Worm (Caenorhabditis elegans): ENCODE data around the gene T19H12.6.

The T19H12.6 gene

ce11 chrV:4884490-4884889 is 7.0 kb upstream of the T19H12.6 start, which contains the start of gene T19H12.12:
TSS of gene T19H12.12 (plus strand) at chrV:4884790.
- TF ChIP-seq blmp-1 (tag; optimal IDR thresholded peaks at IDR 0.05) (no peak), swsn-7 (tag; optimal IDR thresholded peaks at IDR 0.05) (no peak), nhr-85 (tag) (no peak), ama-1 (optimal IDR thresholded peaks at IDR 0.05) (no peak), ztf-11 (tag; optimal IDR thresholded peaks at IDR 0.05) (no peak), nhr-90 (tag; optimal IDR thresholded peaks at IDR 0.05; ENCODE audit: poor library complexity) (no peak), ceh-90 (tag; optimal IDR thresholded peaks at IDR 0.05) (no peak), nhr-12 (tag; optimal IDR thresholded peaks at IDR 0.05) (no peak), sox-4 (tag; optimal IDR thresholded peaks at IDR 0.05) (no peak), unc-98 (GFP tag; IDR thresholded peaks at IDR 0.05) (no peak), pax-3 (tag; optimal IDR thresholded peaks at IDR 0.05) (no peak), rnt-1 (tag; optimal IDR thresholded peaks at IDR 0.05) (no peak), ceh-8 (GFP tag; optimal IDR thresholded peaks at IDR 0.05) (no peak), unc-86 (tag; optimal IDR thresholded peaks at IDR 0.05) (no peak), xbp-1 (tag; optimal IDR thresholded peaks at IDR 0.05) (no peak), lin-13 (GFP tag; optimal IDR thresholded peaks at IDR 0.05) (no peak)

DNA sequence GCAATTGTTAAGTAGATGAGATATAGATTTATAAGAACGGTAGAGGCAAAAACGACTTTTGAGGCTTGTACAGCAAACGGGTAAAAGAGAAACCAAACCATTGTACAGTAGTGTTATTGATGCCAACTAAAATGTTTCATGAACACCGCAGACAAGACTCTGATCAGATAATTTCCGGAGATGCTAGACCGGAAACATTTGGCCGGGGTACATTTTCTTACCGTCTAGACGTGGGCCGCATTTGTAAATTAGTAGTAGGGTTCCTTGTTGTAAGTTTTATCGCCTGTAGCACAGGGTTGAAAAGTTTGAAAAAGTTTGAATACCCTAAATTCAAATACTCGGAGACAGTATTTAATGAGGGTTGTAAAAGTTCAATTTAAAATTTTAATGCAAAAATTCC is 3.9 kb upstream of the T19H12.6 start, which contains the start of gene str-32:
str-32 (minus strand) TSS at position 101 of the 400 bp plus-strand sequence.
- TF ChIP-seq nhr-12 (tag; optimal IDR thresholded peaks at IDR 0.05) (no peak), ztf-4 (tag; optimal IDR thresholded peaks at IDR 0.05) (no peak), ztf-11 (tag; optimal IDR thresholded peaks at IDR 0.05) (no peak)

DNA sequence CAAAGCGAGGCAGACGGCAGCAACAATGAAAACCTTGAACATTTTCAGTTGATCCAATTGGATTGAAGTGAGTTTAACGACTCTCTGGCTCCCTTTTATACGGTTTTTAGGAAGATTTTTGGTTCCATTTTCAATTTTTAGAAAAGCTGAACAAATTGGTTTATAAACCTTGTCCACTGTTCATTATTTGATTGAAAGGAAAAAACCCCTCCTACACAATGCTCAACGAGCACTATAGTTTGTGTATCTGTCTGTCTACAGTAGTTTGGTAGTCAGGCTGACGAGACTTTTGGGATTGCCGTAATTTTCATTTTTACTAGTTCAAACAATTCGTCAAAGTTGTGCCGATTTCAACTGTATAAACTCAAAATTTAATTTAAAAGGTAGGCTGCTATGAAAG is 1.8 kb upstream of the T19H12.6 start, which contains the start of gene T19H12.15:
T19H12.15 (minus strand) TSS at position 101 of the 400 bp plus-strand sequence.
- no peak for TF ChIP-seq ceh-63 (GFP tag; optimal IDR thresholded peaks at IDR 0.05)
- TF ChIP-seq aha-1 (tag; optimal IDR thresholded peaks at IDR 0.05): no peak
- no peak for TF ChIP-seq dsc-1 (tag; optimal IDR thresholded peaks at IDR 0.05)
- TF ChIP-seq nhr-20 (tag; optimal IDR thresholded peaks at IDR 0.05): no peak

ce11 chrV:4871992-4872391 is 5.5 kb downstream of the T19H12.6 start, which contains the start of gene srd-33:
TSS of gene srd-33 (plus strand) at chrV:4872292.
- TF ChIP-seq nhr-71 (tag; optimal IDR thresholded peaks at IDR 0.05) (no peak), hlh-4 (tag; optimal IDR thresholded peaks at IDR 0.05) (no peak), nhr-85 (tag) (no peak), nhr-77 (tag; optimal IDR thresholded peaks at IDR 0.05) (no peak), vab-15 (tag; optimal IDR thresholded peaks at IDR 0.05) (no peak), ztf-4 (tag; optimal IDR thresholded peaks at IDR 0.05) (no peak), unc-62 (GFP tag; optimal IDR thresholded peaks at IDR 0.05) (no peak), alr-1 (tag; optimal IDR thresholded peaks at IDR 0.05; ENCODE audit: borderline replicate concordance) (no peak), sox-4 (tag; optimal IDR thresholded peaks at IDR 0.05) (no peak), skn-1 (tag; optimal IDR thresholded peaks at IDR 0.05) (no peak), elt-2 (tag; optimal IDR thresholded peaks at IDR 0.05) (no peak), C04F5.9 (tag; optimal IDR thresholded peaks at IDR 0.05) (no peak), fkh-4 (tag; optimal IDR thresholded peaks at IDR 0.05; ENCODE audit: borderline replicate concordance) (no peak), grh-1 (GFP tag; IDR thresholded peaks at IDR 0.05) (no peak)

- TF ChIP-seq dsc-1 (tag; optimal IDR thresholded peaks at IDR 0.05): no peak
- peak; percentile 52 for TF ChIP-seq nhr-71 (tag; optimal IDR thresholded peaks at IDR 0.05)
- TF ChIP-seq fkh-8 (tag; optimal IDR thresholded peaks at IDR 0.05): peak; percentile 58
- no peak for TF ChIP-seq lin-15B (tag; optimal IDR thresholded peaks at IDR 0.05)
- peak; percentile 73 for TF ChIP-seq hlh-4 (tag; optimal IDR thresholded peaks at IDR 0.05)
- peak; percentile 68 for TF ChIP-seq nhr-11 (tag; optimal IDR thresholded peaks at IDR 0.05)
- no peak for TF ChIP-seq lin-39 (tag; optimal IDR thresholded peaks at IDR 0.05)
- no peak for TF ChIP-seq ceh-8 (GFP tag; optimal IDR thresholded peaks at IDR 0.05)
- TF ChIP-seq nhr-20 (tag; optimal IDR thresholded peaks at IDR 0.05): peak; percentile 11
- no peak for TF ChIP-seq ceh-63 (GFP tag; optimal IDR thresholded peaks at IDR 0.05)
- TF ChIP-seq egl-13 (tag; optimal IDR thresholded peaks at IDR 0.05): no peak
- no peak for TF ChIP-seq nhr-77 (tag; optimal IDR thresholded peaks at IDR 0.05)
- peak; percentile 49 for TF ChIP-seq nhr-47 (tag; optimal IDR thresholded peaks at IDR 0.05)
- TF ChIP-seq lin-14 (GFP tag; optimal IDR thresholded peaks at IDR 0.05): peak; percentile 44
- no peak for TF ChIP-seq unc-98 (GFP tag; IDR thresholded peaks at IDR 0.05)
- no peak for TF ChIP-seq F16B12.6 (tag; optimal IDR thresholded peaks at IDR 0.05)
- TF ChIP-seq zip-4 (GFP tag; optimal IDR thresholded peaks at IDR 0.05): no peak
Observed at ce11 chrV:4870627-4871026, 6.9 kb downstream of the T19H12.6 start.
